Worm (Caenorhabditis elegans): ENCODE results near the gene lon-3.

ce11 chrV:12167653-12168052 is 30.8 kb downstream of the lon-3 start, which contains the start of gene col-37:
- TF ChIP-seq tab-1 (GFP tag; IDR thresholded peaks at IDR 0.05) = no peak
- no peak for TF ChIP-seq T22C8.4 (GFP tag; IDR thresholded peaks at IDR 0.05)
- no peak for TF ChIP-seq flt-1 (GFP tag; IDR thresholded peaks at IDR 0.05)
- TF ChIP-seq klf-2 (GFP tag; conservative IDR thresholded peaks at IDR 0.05) = no peak
- TF ChIP-seq ref-1 (GFP tag; conservative IDR thresholded peaks at IDR 0.05) = no peak
- TF ChIP-seq ztf-23 (GFP tag; IDR thresholded peaks at IDR 0.05) = no peak
- TF ChIP-seq ztf-29 (GFP tag; IDR thresholded peaks at IDR 0.05) = no peak
- TF ChIP-seq med-1 (GFP tag; optimal IDR thresholded peaks at IDR 0.05; ENCODE audit: insufficient read depth) = no peak

All from whole organism, midembryonic.